Worm (Caenorhabditis elegans): ENCODE measurements around the gene sec-31.

sec-31 gene

ce11 chrIV:11363806-11364562 is 7.6 kb downstream of the sec-31 start (continued):
- TF ChIP-seq dve-1 (tag; optimal IDR thresholded peaks at IDR 0.05; ENCODE audit: insufficient read depth), result peak; percentile 58
- no peak for TF ChIP-seq unc-130 (GFP tag; optimal IDR thresholded peaks at IDR 0.05)
- no peak for TF ChIP-seq ces-1 (GFP tag; optimal IDR thresholded peaks at IDR 0.05)
- no peak for TF ChIP-seq pqm-1 (tag; optimal IDR thresholded peaks at IDR 0.05)
- TF ChIP-seq T26A8.4 (GFP tag; IDR thresholded peaks at IDR 0.05), result no peak
- TF ChIP-seq egl-43 (GFP tag; IDR thresholded peaks at IDR 0.05), result no peak
- no peak for TF ChIP-seq nhr-48 (tag; optimal IDR thresholded peaks at IDR 0.05)
- no peak for TF ChIP-seq daf-12 (tag; optimal IDR thresholded peaks at IDR 0.05)
- TF ChIP-seq hlh-11 (tag; optimal IDR thresholded peaks at IDR 0.05), result peak; percentile 63
- TF ChIP-seq mdl-1 (tag; optimal IDR thresholded peaks at IDR 0.05), result no peak
- TF ChIP-seq D1046.2 (GFP tag; IDR thresholded peaks at IDR 0.05), result no peak
- TF ChIP-seq arid-1 (GFP tag; conservative IDR thresholded peaks at IDR 0.05), result no peak
- no peak for TF ChIP-seq snpc-4 (tag; optimal IDR thresholded peaks at IDR 0.05)
- no peak for TF ChIP-seq ctbp-1 (GFP tag; IDR thresholded peaks at IDR 0.05)
- TF ChIP-seq rbr-2 (tag; optimal IDR thresholded peaks at IDR 0.05), result no peak
- TF ChIP-seq aha-1 (tag), result peak; percentile 53
- TF ChIP-seq ceh-28 (tag; optimal IDR thresholded peaks at IDR 0.05), result no peak
- no peak for TF ChIP-seq mxl-3 (GFP tag; optimal IDR thresholded peaks at IDR 0.05)
- TF ChIP-seq nhr-25 (tag; optimal IDR thresholded peaks at IDR 0.05; ENCODE audit: borderline replicate concordance, insufficient read depth), result no peak
- no peak for TF ChIP-seq F37D6.2 (tag; optimal IDR thresholded peaks at IDR 0.05)
- TF ChIP-seq dmd-9 (GFP tag; IDR thresholded peaks at IDR 0.05), result no peak
- no peak for TF ChIP-seq ceh-82 (tag; optimal IDR thresholded peaks at IDR 0.05)
- no peak for TF ChIP-seq vab-7 (GFP tag; IDR thresholded peaks at IDR 0.05)
- peak; percentile 76 for TF ChIP-seq hmg-1.1 (GFP tag; IDR thresholded peaks at IDR 0.05)
- TF ChIP-seq fkh-10 (GFP tag; optimal IDR thresholded peaks at IDR 0.05), result no peak
- TF ChIP-seq nhr-10 (tag; optimal IDR thresholded peaks at IDR 0.05), result no peak
- peak in 1 of 2 experiments; percentile 61 for TF ChIP-seq unc-62 (GFP tag; optimal IDR thresholded peaks at IDR 0.05 in 1 of 2)
- TF ChIP-seq unc-62 (tag; optimal IDR thresholded peaks at IDR 0.05), result no peak

- TF ChIP-seq egl-27 (tag; optimal IDR thresholded peaks at IDR 0.05) (no peak), egl-43 (GFP tag; IDR thresholded peaks at IDR 0.05) (no peak), vab-7 (GFP tag; IDR thresholded peaks at IDR 0.05) (no peak), saeg-2 (GFP tag; IDR thresholded peaks at IDR 0.05) (no peak), hlh-30 (tag; optimal IDR thresholded peaks at IDR 0.05; ENCODE audit: insufficient read depth) (no peak), tra-1 (GFP tag; IDR thresholded peaks at IDR 0.05) (no peak), D1046.2 (GFP tag; IDR thresholded peaks at IDR 0.05) (no peak), nhr-10 (tag; optimal IDR thresholded peaks at IDR 0.05) (no peak), T26A8.4 (GFP tag; IDR thresholded peaks at IDR 0.05) (no peak), mep-1 (tag; optimal IDR thresholded peaks at IDR 0.05) (no peak), lir-3 (tag; optimal IDR thresholded peaks at IDR 0.05) (no peak), F49E8.2 (tag; optimal IDR thresholded peaks at IDR 0.05; ENCODE audit: borderline replicate concordance) (no peak), lin-39 (tag; optimal IDR thresholded peaks at IDR 0.05) (no peak), hif-1 (tag; optimal IDR thresholded peaks at IDR 0.05) (no peak), pqm-1 (tag; optimal IDR thresholded peaks at IDR 0.05) (no peak), mxl-2 (GFP tag; conservative IDR thresholded peaks at IDR 0.05) (no peak), mxl-3 (GFP tag; optimal IDR thresholded peaks at IDR 0.05) (no peak), jun-1 (tag; optimal IDR thresholded peaks at IDR 0.05) (no peak), lim-7 (GFP tag; IDR thresholded peaks at IDR 0.05) (no peak)
These were observed 10.2 kb downstream of the sec-31 start, which contains the start of gene T01G1.4 for ce11 chrIV:11361409-11361808. T01G1.4 (minus strand) TSS chrIV:11361509.
